Fruit fly (Drosophila melanogaster) whole organism: Measurements from ENCODE around the gene Sps2.

Experiments
- Dll ChIP-seq: fragments of >200 bp; optimal IDR thresholded peaks from 2 replicates; lab custom pipeline; 2017
- pan ChIP-seq: fragments of >200 bp; optimal IDR thresholded peaks from 2 replicates; lab custom pipeline; 2017
- psq ChIP-seq: fragments of >200 bp; optimal IDR thresholded peaks from 2 replicates; lab custom pipeline; 2017
- usp ChIP-seq: fragments of >200 bp; optimal IDR thresholded peaks from 2 replicates; lab custom pipeline; 2017; ENCODE audit warnings: missing biosample characterization, missing genetic modification characterization, mixed read lengths

DNA sequence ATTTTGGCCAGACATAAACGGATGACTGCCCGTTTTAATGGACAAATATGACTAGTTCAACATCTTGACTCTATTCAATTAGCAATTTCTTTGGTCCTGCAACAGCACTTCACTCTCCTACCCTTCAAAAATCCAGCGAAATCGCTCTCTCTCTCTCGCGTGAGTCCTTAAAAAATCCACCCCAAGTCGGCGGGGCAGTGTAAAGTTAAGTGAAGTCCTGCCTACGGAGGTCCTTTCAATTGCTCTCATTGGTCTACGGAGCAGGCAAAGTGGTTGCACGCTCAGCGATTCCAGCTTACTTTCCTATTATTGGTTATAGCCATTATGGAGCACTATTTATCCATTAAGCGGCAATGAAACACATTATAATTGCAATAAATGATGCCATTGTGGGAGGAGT, 11.5 kb downstream of the Sps2 start, which contains the start of gene CG34367:
- TF ChIP-seq Dll (lab: Kevin White, UChicago) = no peak
- TF ChIP-seq pan (lab: Kevin White, UChicago) = no peak
- TF ChIP-seq psq (lab: Kevin White, UChicago) = no peak
- no peak for TF ChIP-seq usp (GFP tag; lab: Kevin White, UChicago)
